Fruit fly (Drosophila melanogaster) whole organism, pupa: Measurements from ENCODE around the gene dmrt11E.

ENCODE experiments used
- CG10348 ChIP-seq: fragments of 200-800 bp; sonication (Bioruptor generic); IDR thresholded peaks from 2 replicates; pipeline ENCODE4 v1.3.6; 2022; ENCODE audit warnings: missing biosample characterization, missing genetic modification characterization
- CG14655 ChIP-seq: fragments of 200-800 bp; sonication (Bioruptor generic); optimal IDR thresholded peaks from 3 replicates; lab custom pipeline; 2017; ENCODE audit warnings: mild to moderate bottlenecking, missing biosample characterization, missing genetic modification reagents, missing genetic modification characterization
- CG15710 ChIP-seq: fragments of 200-800 bp; sonication (Bioruptor generic); optimal IDR thresholded peaks from 2 replicates; lab custom pipeline; 2018; ENCODE audit warnings: missing biosample characterization, mild to moderate bottlenecking, missing genetic modification characterization, moderate library complexity
- CG17806 ChIP-seq: fragments of 200-800 bp; sonication (Bioruptor generic); optimal IDR thresholded peaks from 2 replicates; lab custom pipeline; 2018; ENCODE audit warnings: missing biosample characterization, mild to moderate bottlenecking, missing genetic modification characterization, moderate library complexity
- CG34367 ChIP-seq: fragments of 200-800 bp; sonication (Bioruptor generic); optimal IDR thresholded peaks from 2 replicates; lab custom pipeline; 2018; ENCODE audit warnings: missing biosample characterization, mild to moderate bottlenecking, missing genetic modification characterization
- D1 ChIP-seq: fragments of 200-800 bp; sonication (Bioruptor generic); optimal IDR thresholded peaks from 2 replicates; lab custom pipeline; 2018; ENCODE audit warnings: missing biosample characterization, mild to moderate bottlenecking, missing genetic modification characterization, moderate library complexity
- Ets98B ChIP-seq: fragments of 200-800 bp; sonication (Bioruptor generic); IDR thresholded peaks from 2 replicates; pipeline ENCODE4 v1.3.6; 2022; ENCODE audit warnings: missing biosample characterization, missing genetic modification characterization
- gl ChIP-seq: fragments of 200-800 bp; sonication (Bioruptor generic); optimal IDR thresholded peaks from 2 replicates; lab custom pipeline; 2018; ENCODE audit warnings: missing biosample characterization, mild to moderate bottlenecking, missing genetic modification characterization
- rn ChIP-seq: fragments of 200-800 bp; sonication (Bioruptor generic); IDR thresholded peaks from 2 replicates; pipeline ENCODE4 v1.3.6; 2022; ENCODE audit warnings: missing biosample characterization, missing genetic modification characterization

- peak; percentile 42 for TF ChIP-seq CG34367 (tag; lab: Kevin White, UChicago)
- TF ChIP-seq D1: peak; percentile 24
- no peak for TF ChIP-seq rn (GFP tag; lab: Robert Waterston, UW)
- peak; percentile 13 for TF ChIP-seq gl (tag; lab: Kevin White, UChicago)
- TF ChIP-seq CG14655 (GFP tag; lab: Kevin White, UChicago): peak; percentile 60
- peak; percentile 64 for TF ChIP-seq CG17806
- TF ChIP-seq Ets98B (GFP tag; lab: Robert Waterston, UW): peak; percentile 65
- TF ChIP-seq CG15710 (tag; lab: Kevin White, UChicago): peak; percentile 49
- no peak for TF ChIP-seq CG10348 (GFP tag; lab: Robert Waterston, UW)
Measured at dm6 chrX:13376520-13376919, 8.5 kb downstream of the dmrt11E start.
